Fruit fly (Drosophila melanogaster) whole organism, prepupa: Measurements from ENCODE around the gene CG15635.

ENCODE experiments used
- CG10669 ChIP-seq: fragments of 200-800 bp; sonication (Bioruptor generic); optimal IDR thresholded peaks from 3 replicates; lab custom pipeline; 2018; ENCODE audit warnings: missing biosample characterization, mild to moderate bottlenecking, missing genetic modification characterization, moderate library complexity
- CG6854 ChIP-seq: fragments of 200-800 bp; sonication (Bioruptor generic); optimal IDR thresholded peaks from 2 replicates; lab custom pipeline; 2017; ENCODE audit warnings: missing biosample characterization, mild to moderate bottlenecking, missing genetic modification characterization
- CG7368 ChIP-seq: fragments of 200-800 bp; sonication (Bioruptor generic); optimal IDR thresholded peaks from 3 replicates; lab custom pipeline; 2016; ENCODE audit warnings: missing biosample characterization, missing genetic modification characterization

- TF ChIP-seq CG7368 (GFP tag; lab: Kevin White, UChicago) (no peak), CG10669 (GFP tag; lab: Kevin White, UChicago) (no peak), CG6854 (GFP tag; lab: Kevin White, UChicago) (no peak)
Measured at dm6 chr2L:4597580-4597979, 45.2 kb upstream of the CG15635 start.
